Fruit fly (Drosophila melanogaster) whole organism: Measurements from ENCODE around the gene CG14658.

Source experiments
- CG8478 ChIP-seq: fragments of >200 bp; optimal IDR thresholded peaks from 2 replicates; lab custom pipeline; 2018; ENCODE audit warnings: inconsistent platforms
- pan ChIP-seq: fragments of >200 bp; optimal IDR thresholded peaks from 2 replicates; lab custom pipeline; 2017
- psq ChIP-seq: fragments of >200 bp; optimal IDR thresholded peaks from 2 replicates; lab custom pipeline; 2017
- usp ChIP-seq: fragments of >200 bp; optimal IDR thresholded peaks from 2 replicates; lab custom pipeline; 2017; ENCODE audit warnings: missing biosample characterization, missing genetic modification characterization, mixed read lengths

- TF ChIP-seq psq (no peak), pan (lab: Kevin White, UChicago) (no peak), usp (GFP tag; lab: Kevin White, UChicago) (no peak), CG8478 (lab: Kevin White, UChicago) (no peak)
Measured at dm6 chr3R:4780721-4781120, 49.6 kb downstream of the CG14658 start.
